Worm (Caenorhabditis elegans): ENCODE results near the gene pqn-15.

DNA sequence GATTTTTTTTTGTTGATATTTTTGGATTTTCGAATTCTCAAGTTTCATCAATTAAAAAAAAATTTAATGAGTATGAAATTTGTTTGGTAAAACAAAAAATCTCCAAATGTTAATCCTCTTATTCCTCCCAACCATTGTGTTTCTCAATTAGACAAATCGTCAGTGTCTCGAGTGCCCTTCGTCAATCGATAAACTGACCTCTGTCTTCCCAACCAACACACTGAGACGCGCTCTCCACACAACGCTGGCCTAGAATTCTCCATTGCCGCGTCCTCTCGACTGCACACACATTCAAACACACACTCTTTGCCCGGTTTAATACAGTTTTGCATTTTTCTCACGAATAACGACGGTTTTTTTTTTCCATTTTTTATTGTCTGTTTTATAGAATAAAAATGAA lies 52.0 kb downstream of the pqn-15 start, which contains the start of gene taf-11.1:
- TF ChIP-seq nhr-77 (tag; optimal IDR thresholded peaks at IDR 0.05) (no peak), ama-1 (optimal IDR thresholded peaks at IDR 0.05) (no peak), aly-2 (tag; optimal IDR thresholded peaks at IDR 0.05) (no peak)
